Fruit fly (Drosophila melanogaster) whole organism, prepupa: Measurements from ENCODE around the gene CG12728.
A peak's percentile ranks its signal among the peaks of the same experiment; 100 is the strongest.

ENCODE experiments used
- Blimp-1 ChIP-seq: fragments of 200-800 bp; sonication (Bioruptor generic); optimal IDR thresholded peaks from 3 replicates; lab custom pipeline; 2017; ENCODE audit warnings: missing biosample characterization, missing genetic modification characterization, mild to moderate bottlenecking, moderate library complexity, missing genetic modification reagents
- CG10631 ChIP-seq: fragments of 200-800 bp; sonication (Bioruptor generic); optimal IDR thresholded peaks from 2 replicates; lab custom pipeline; 2016; ENCODE audit warnings: missing biosample characterization, missing genetic modification characterization
- CG10669 ChIP-seq: fragments of 200-800 bp; sonication (Bioruptor generic); optimal IDR thresholded peaks from 3 replicates; lab custom pipeline; 2018; ENCODE audit warnings: missing biosample characterization, mild to moderate bottlenecking, missing genetic modification characterization, moderate library complexity
- CG11294 ChIP-seq: fragments of 200-800 bp; sonication (Bioruptor generic); IDR thresholded peaks from 2 replicates; pipeline ENCODE4 v1.3.6; 2022; ENCODE audit warnings: missing biosample characterization, missing genetic modification characterization
- CG11762 ChIP-seq: fragments of 200-800 bp; sonication (Bioruptor generic); optimal IDR thresholded peaks from 3 replicates; lab custom pipeline; 2016; ENCODE audit warnings: missing biosample characterization, missing genetic modification characterization; ENCODE audit not compliant: insufficient read depth
- CG11902 ChIP-seq: fragments of 200-800 bp; sonication (Bioruptor generic); optimal IDR thresholded peaks from 3 replicates; lab custom pipeline; 2016; ENCODE audit warnings: missing biosample characterization, missing genetic modification characterization
- CG15336 ChIP-seq: fragments of 200-800 bp; sonication (Bioruptor generic); IDR thresholded peaks from 2 replicates; pipeline ENCODE4 v1.3.6; 2022; ENCODE audit warnings: missing biosample characterization, missing genetic modification characterization
- CG1621 ChIP-seq: fragments of 200-800 bp; sonication (Bioruptor generic); optimal IDR thresholded peaks from 3 replicates; lab custom pipeline; 2018; ENCODE audit warnings: missing biosample characterization, mild to moderate bottlenecking, missing genetic modification characterization
- CG16779 ChIP-seq: fragments of 200-800 bp; sonication (Bioruptor generic); optimal IDR thresholded peaks from 3 replicates; lab custom pipeline; 2017; ENCODE audit warnings: missing biosample characterization, mild to moderate bottlenecking, missing genetic modification characterization
- CG3032 ChIP-seq: fragments of 200-800 bp; optimal IDR thresholded peaks from 2 replicates; lab custom pipeline; 2019; ENCODE audit warnings: missing biosample characterization, mild to moderate bottlenecking, missing genetic modification characterization, moderate library complexity
- CG32006 ChIP-seq: fragments of 200-800 bp; sonication (Bioruptor generic); optimal IDR thresholded peaks from 3 replicates; lab custom pipeline; 2017; ENCODE audit warnings: missing biosample characterization, mild to moderate bottlenecking, missing genetic modification characterization
- CG34406 ChIP-seq: fragments of 200-800 bp; sonication (Bioruptor generic); optimal IDR thresholded peaks from 3 replicates; lab custom pipeline; 2016; ENCODE audit warnings: missing biosample characterization, missing genetic modification characterization
- CG3919 ChIP-seq: fragments of 200-800 bp; sonication (Bioruptor generic); optimal IDR thresholded peaks from 3 replicates; lab custom pipeline; 2016; ENCODE audit warnings: missing biosample characterization, missing genetic modification characterization
- CG4318 ChIP-seq: fragments of 200-800 bp; sonication (Bioruptor generic); optimal IDR thresholded peaks from 3 replicates; lab custom pipeline; 2017; ENCODE audit warnings: missing biosample characterization, mild to moderate bottlenecking, missing genetic modification characterization
- CG6163 ChIP-seq: fragments of 200-800 bp; sonication (Bioruptor generic); IDR thresholded peaks from 3 replicates; pipeline ENCODE4 v1.3.6; 2022; ENCODE audit warnings: missing biosample characterization, missing genetic modification characterization
- CG6276 ChIP-seq: fragments of 200-800 bp; sonication (Bioruptor generic); optimal IDR thresholded peaks from 2 replicates; lab custom pipeline; 2017; ENCODE audit warnings: missing biosample characterization, mild to moderate bottlenecking, missing genetic modification characterization
- CG6792 ChIP-seq: fragments of 200-800 bp; sonication (Bioruptor generic); optimal IDR thresholded peaks from 3 replicates; lab custom pipeline; 2016; ENCODE audit warnings: missing biosample characterization, missing genetic modification characterization
- CG6808 ChIP-seq: fragments of 200-800 bp; sonication (Bioruptor generic); optimal IDR thresholded peaks from 3 replicates; lab custom pipeline; 2017; ENCODE audit warnings: missing biosample characterization, missing genetic modification characterization, mild to moderate bottlenecking, moderate library complexity, missing genetic modification reagents
- CG6854 ChIP-seq: fragments of 200-800 bp; sonication (Bioruptor generic); optimal IDR thresholded peaks from 2 replicates; lab custom pipeline; 2017; ENCODE audit warnings: missing biosample characterization, mild to moderate bottlenecking, missing genetic modification characterization
- CG8119 ChIP-seq: fragments of 200-800 bp; sonication (Bioruptor generic); IDR thresholded peaks from 3 replicates; pipeline ENCODE4 v1.3.6; 2022; ENCODE audit warnings: missing biosample characterization, missing genetic modification characterization
- Eip75B ChIP-seq: fragments of 200-800 bp; sonication (Bioruptor generic); optimal IDR thresholded peaks from 3 replicates; lab custom pipeline; 2016; ENCODE audit warnings: missing biosample characterization, missing genetic modification characterization
- Eip78C ChIP-seq: fragments of 200-800 bp; sonication (Bioruptor generic); peaks from one replicate; lab custom pipeline; 2016; ENCODE audit warnings: missing biosample characterization, missing genetic modification characterization
- Ets21C ChIP-seq: fragments of 200-800 bp; sonication (Bioruptor generic); optimal IDR thresholded peaks from 3 replicates; lab custom pipeline; 2016; ENCODE audit warnings: missing biosample characterization, missing genetic modification characterization
- Ets96B ChIP-seq: fragments of 200-800 bp; optimal IDR thresholded peaks from 2 replicates; lab custom pipeline; 2019; ENCODE audit warnings: missing biosample characterization, mild to moderate bottlenecking, missing genetic modification characterization, moderate library complexity
- Gug ChIP-seq: fragments of 200-800 bp; sonication (Bioruptor generic); IDR thresholded peaks from 2 replicates; pipeline ENCODE4 v1.3.6; 2022; ENCODE audit warnings: missing biosample characterization, missing genetic modification characterization
- Hr39 ChIP-seq: fragments of 200-800 bp; sonication (Bioruptor generic); optimal IDR thresholded peaks from 2 replicates; lab custom pipeline; 2016; ENCODE audit warnings: missing biosample characterization, missing genetic modification characterization
- Hr4 ChIP-seq: fragments of 200-800 bp; sonication (Bioruptor generic); optimal IDR thresholded peaks from 3 replicates; lab custom pipeline; 2016; ENCODE audit warnings: missing biosample characterization, missing genetic modification characterization
- Lpt ChIP-seq: fragments of 200-800 bp; sonication (Bioruptor generic); optimal IDR thresholded peaks from 3 replicates; lab custom pipeline; 2016; ENCODE audit warnings: missing biosample characterization, missing genetic modification characterization
- OdsH ChIP-seq: fragments of 200-800 bp; sonication (Bioruptor generic); optimal IDR thresholded peaks from 3 replicates; lab custom pipeline; 2016; ENCODE audit warnings: missing biosample characterization, missing genetic modification characterization
- Smox ChIP-seq: fragments of 200-800 bp; sonication (Bioruptor generic); optimal IDR thresholded peaks from 3 replicates; lab custom pipeline; 2016; ENCODE audit warnings: missing biosample characterization, missing genetic modification characterization
- Sox102F ChIP-seq: fragments of 200-800 bp; sonication (Bioruptor generic); optimal IDR thresholded peaks from 2 replicates; lab custom pipeline; 2016; ENCODE audit warnings: missing biosample characterization, mild to moderate bottlenecking, missing genetic modification characterization
- Sox14 ChIP-seq: fragments of 200-800 bp; sonication (Bioruptor generic); optimal IDR thresholded peaks from 3 replicates; lab custom pipeline; 2016; ENCODE audit warnings: missing biosample characterization, missing genetic modification characterization
- Sox15 ChIP-seq: fragments of 200-800 bp; sonication (Bioruptor generic); optimal IDR thresholded peaks from 3 replicates; lab custom pipeline; 2016; ENCODE audit warnings: missing biosample characterization, missing genetic modification characterization
- achi ChIP-seq: fragments of 200-800 bp; sonication (Bioruptor generic); optimal IDR thresholded peaks from 3 replicates; lab custom pipeline; 2016; ENCODE audit warnings: missing biosample characterization, missing genetic modification characterization
- acj6 ChIP-seq: fragments of 200-800 bp; sonication (Bioruptor generic); optimal IDR thresholded peaks from 3 replicates; lab custom pipeline; 2016; ENCODE audit warnings: missing biosample characterization, missing genetic modification characterization
- dac ChIP-seq: fragments of 200-800 bp; sonication (Bioruptor generic); optimal IDR thresholded peaks from 2 replicates; lab custom pipeline; 2017; ENCODE audit warnings: missing biosample characterization, mild to moderate bottlenecking, missing genetic modification characterization
- dsx ChIP-seq: fragments of 200-800 bp; optimal IDR thresholded peaks from 3 replicates; lab custom pipeline; 2019; ENCODE audit warnings: missing biosample characterization, mild to moderate bottlenecking, missing genetic modification characterization, moderate library complexity; ENCODE audit not compliant: poor library complexity, severe bottlenecking
- eg ChIP-seq: fragments of 200-800 bp; sonication (Bioruptor generic); IDR thresholded peaks from 3 replicates; pipeline ENCODE4 v1.3.6; 2022; ENCODE audit warnings: missing biosample characterization, missing genetic modification characterization
- esn ChIP-seq: fragments of 200-800 bp; sonication (Bioruptor generic); optimal IDR thresholded peaks from 2 replicates; lab custom pipeline; 2016; ENCODE audit warnings: missing biosample characterization, mild to moderate bottlenecking, missing genetic modification characterization, moderate library complexity
- fd59A ChIP-seq: fragments of 200-800 bp; sonication (Bioruptor generic); optimal IDR thresholded peaks from 2 replicates; lab custom pipeline; 2017; ENCODE audit warnings: missing biosample characterization, mild to moderate bottlenecking, missing genetic modification characterization, missing genetic modification reagents
- fkh ChIP-seq: fragments of 200-800 bp; sonication (Bioruptor generic); optimal IDR thresholded peaks from 3 replicates; lab custom pipeline; 2017; ENCODE audit warnings: missing biosample characterization, mild to moderate bottlenecking, missing genetic modification characterization, moderate library complexity
- lz ChIP-seq: fragments of 200-800 bp; sonication (Bioruptor generic); optimal IDR thresholded peaks from 3 replicates; lab custom pipeline; 2016; ENCODE audit warnings: missing biosample characterization, missing genetic modification characterization
- net ChIP-seq: fragments of 200-800 bp; sonication (Bioruptor generic); optimal IDR thresholded peaks from 3 replicates; lab custom pipeline; 2016; ENCODE audit warnings: missing biosample characterization, missing genetic modification characterization
- pdm3 ChIP-seq: fragments of 200-800 bp; sonication (Bioruptor generic); optimal IDR thresholded peaks from 3 replicates; lab custom pipeline; 2016; ENCODE audit warnings: missing biosample characterization, missing genetic modification characterization
- salr ChIP-seq, 2 experiments: fragments of 200-800 bp; sonication (Bioruptor generic); optimal IDR thresholded peaks; 3 replicates each; lab custom pipeline; 2016 to 2018; ENCODE audit warnings: missing biosample characterization in 2 of 2, missing genetic modification characterization in 2 of 2, mild to moderate bottlenecking in 1 of 2
- ss ChIP-seq, 2 experiments: fragments of 200-800 bp; sonication (Bioruptor generic); optimal IDR thresholded peaks; 2 replicates in 1 of 2; 3 replicates in 1 of 2; lab custom pipeline; 2017 to 2018; ENCODE audit warnings: mild to moderate bottlenecking in 2 of 2, missing biosample characterization in 2 of 2, missing genetic modification characterization in 2 of 2, moderate library complexity in 1 of 2
- svp ChIP-seq: fragments of 200-800 bp; sonication (Bioruptor generic); peaks from one replicate; lab custom pipeline; 2016; ENCODE audit warnings: missing biosample characterization, missing genetic modification characterization
- topi ChIP-seq: fragments of 200-800 bp; sonication (Bioruptor generic); optimal IDR thresholded peaks from 3 replicates; lab custom pipeline; 2016; ENCODE audit warnings: missing biosample characterization, missing genetic modification characterization
- vri ChIP-seq: fragments of 200-800 bp; sonication (Bioruptor generic); optimal IDR thresholded peaks from 3 replicates; lab custom pipeline; 2016; ENCODE audit warnings: missing biosample characterization, mild to moderate bottlenecking, missing genetic modification characterization

CG12728 gene

dm6 chrX:5923124-5923523, 19.3 kb upstream of the CG12728 start (continued):
- TF ChIP-seq CG34406: peak; percentile 68
- peak; percentile 48 for TF ChIP-seq vri (GFP tag; lab: Kevin White, UChicago)
- TF ChIP-seq pdm3 (GFP tag; lab: Kevin White, UChicago): peak; percentile 75
- TF ChIP-seq CG6276: peak; percentile 21
- peak; percentile 40 for TF ChIP-seq CG11762
- TF ChIP-seq Sox15: peak; percentile 64
- peak; percentile 46 for TF ChIP-seq CG10669 (GFP tag; lab: Kevin White, UChicago)
- peak; percentile 84 for TF ChIP-seq Hr39 (GFP tag; lab: Kevin White, UChicago)
- TF ChIP-seq, all 60 proteins: peak for 53

- TF ChIP-seq fd59A (GFP tag; lab: Kevin White, UChicago) (no peak), CG6792 (GFP tag; lab: Kevin White, UChicago) (peak; percentile 33), CG6854 (GFP tag; lab: Kevin White, UChicago) (no peak), lz (GFP tag; lab: Kevin White, UChicago) (no peak), Ets21C (no peak), CG11902 (GFP tag; lab: Kevin White, UChicago) (no peak), Sox15 (no peak), salr (GFP tag; optimal IDR thresholded peaks at IDR 0.05; lab: Kevin White, UChicago) (peak in 1 of 2 experiments; percentile 58), OdsH (GFP tag; lab: Kevin White, UChicago) (peak; percentile 54), Blimp-1 (GFP tag; lab: Kevin White, UChicago) (no peak), CG15336 (GFP tag; lab: Robert Waterston, UW) (peak; percentile 72), CG32006 (peak; percentile 62), Hr4 (GFP tag; lab: Kevin White, UChicago) (no peak), CG8119 (GFP tag; lab: Robert Waterston, UW) (peak; percentile 77), vri (GFP tag; lab: Kevin White, UChicago) (no peak), Sox102F (no peak), CG34406 (no peak), CG6808 (GFP tag; lab: Kevin White, UChicago) (peak; percentile 17), Lpt (GFP tag; lab: Kevin White, UChicago) (peak; percentile 71), fkh (GFP tag; lab: Kevin White, UChicago) (no peak), ss (GFP tag; optimal IDR thresholded peaks at IDR 0.05; lab: Kevin White, UChicago) (no peak), acj6 (GFP tag; lab: Kevin White, UChicago) (peak; percentile 37), Smox (no peak), CG11294 (GFP tag; lab: Robert Waterston, UW) (no peak; the same call in 1 of the 2 replicates), net (peak; percentile 31), CG16779 (peak; percentile 6), CG1621 (no peak), Eip75B (GFP tag; lab: Kevin White, UChicago) (peak; percentile 35), dsx (GFP tag; lab: Kevin White, UChicago) (no peak), CG6276 (peak; percentile 56), CG4318 (GFP tag; lab: Kevin White, UChicago) (peak; percentile 37), achi (GFP tag; lab: Kevin White, UChicago) (peak; percentile 65), esn (GFP tag; lab: Kevin White, UChicago) (no peak), Sox14 (peak; percentile 63), dac (no peak), CG11762 (peak; percentile 45), svp (GFP tag; lab: Kevin White, UChicago) (no peak), Ets96B (peak; percentile 7), CG3919 (GFP tag; lab: Kevin White, UChicago) (peak; percentile 56), Eip78C (GFP tag; lab: Kevin White, UChicago) (peak; percentile 76), CG10631 (GFP tag; lab: Kevin White, UChicago) (peak; percentile 75), CG3032 (no peak), topi (no peak), Gug (GFP tag; lab: Robert Waterston, UW) (peak; percentile 68), CG6163 (peak; percentile 75; the same call in 2 of the 3 replicates), pdm3 (GFP tag; lab: Kevin White, UChicago) (peak; percentile 53), eg (peak; percentile 65)
Observed at dm6 chrX:5924378-5924777, 18.0 kb upstream of the CG12728 start.
